Worm (Caenorhabditis elegans) whole organism, dauer: ENCODE results near the gene fut-3.
"Not testable (repeated sequence)": the region's sequence is repeated elsewhere in the genome, so short reads cannot be mapped to it uniquely, and the experiment has no call there.

Experiments used
- unc-62 ChIP-seq: sonication (generic microtip); optimal IDR thresholded peaks from 2 replicates; lab custom pipeline; 2017; ENCODE audit warnings: missing biosample characterization, missing genetic modification reagents, missing genetic modification characterization

Gene fut-3

ce11 chrII:5640362-5641079 lies 19.1 kb downstream of the fut-3 start:
- TF ChIP-seq unc-62 (GFP tag; lab: Kevin White, UChicago): no peak

DNA sequence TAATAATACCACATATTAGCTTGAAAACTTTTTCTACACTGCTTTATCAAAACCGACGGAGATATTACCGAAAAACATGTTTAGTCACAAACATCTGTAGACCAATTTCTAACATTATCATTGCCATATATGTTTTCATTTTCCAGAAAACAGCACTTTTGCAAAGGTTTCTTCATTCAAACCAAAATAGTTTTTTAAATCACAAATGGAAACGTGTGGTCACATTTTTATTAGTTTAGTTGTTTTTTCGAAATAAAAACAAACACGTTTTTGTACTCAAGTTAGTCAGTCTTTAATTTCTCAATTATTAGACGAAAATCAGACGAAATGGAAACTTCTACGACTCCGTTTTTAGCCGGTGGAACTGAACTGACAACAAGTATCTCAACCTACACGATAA lies 21.5 kb downstream of the fut-3 start, which contains the start of gene F59E12.3:
Gene F59E12.3, plus strand, starts transcription at position 301 of the 400 bp plus-strand sequence.
- no peak for TF ChIP-seq unc-62 (GFP tag; lab: Kevin White, UChicago)

- TF ChIP-seq unc-62 (GFP tag; lab: Kevin White, UChicago): no peak
These were observed 22.7 kb downstream of the fut-3 start, which contains the start of gene F59E12.8 for ce11 chrII:5636826-5637225. Gene F59E12.8 (minus strand): TSS chrII:5636926.

ce11 chrII:5633453-5633852 lies 26.1 kb downstream of the fut-3 start:
- no peak for TF ChIP-seq unc-62 (GFP tag; lab: Kevin White, UChicago)

DNA sequence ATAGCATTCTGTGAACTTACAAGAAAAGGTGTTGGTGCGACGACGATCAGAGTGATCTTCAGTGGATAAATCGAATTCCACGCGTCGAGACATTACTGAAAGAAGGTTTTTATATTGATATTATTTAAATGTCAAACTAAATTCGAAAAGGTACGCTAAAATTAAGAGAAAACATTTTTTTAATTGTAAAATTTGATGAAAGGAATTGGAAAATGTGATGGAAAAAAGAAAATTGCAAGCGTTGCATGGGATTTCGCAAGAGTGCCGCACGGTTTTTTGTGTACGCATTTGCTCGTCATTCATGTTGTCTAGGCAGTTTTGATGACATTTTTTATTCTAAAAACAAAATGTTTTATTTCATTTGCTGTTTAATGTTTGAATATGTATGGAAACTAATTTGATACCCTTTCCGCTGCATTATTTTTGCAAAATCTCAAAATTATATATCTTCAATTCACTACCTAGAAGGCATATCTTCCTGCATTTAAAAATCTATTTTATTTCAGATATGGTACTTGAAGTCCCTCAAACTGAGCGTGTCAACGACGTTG lies 28.6 kb downstream of the fut-3 start, which contains the start of the genes F59E12.6 and npl-4.1:
Gene F59E12.6, minus strand, starts transcription at position 101 of the 551 bp plus-strand sequence.
Gene npl-4.1, plus strand, starts transcription at position 501 of the 551 bp plus-strand sequence.
- TF ChIP-seq unc-62 (GFP tag; lab: Kevin White, UChicago): not testable (repeated sequence)

- no peak for TF ChIP-seq unc-62 (GFP tag; lab: Kevin White, UChicago)
These were observed 31.2 kb downstream of the fut-3 start, which contains the start of gene F59E12.15 for ce11 chrII:5628326-5628818. Gene F59E12.15 (minus strand): TSS chrII:5628376.

ce11 chrII:5622383-5622939 lies 37.1 kb downstream of the fut-3 start, which contains the start of the genes eif-3.L and npl-4.2:
Gene eif-3.L (minus strand): TSS chrII:5622483.
Gene npl-4.2 (plus strand): TSS chrII:5622889.
- TF ChIP-seq unc-62 (GFP tag; lab: Kevin White, UChicago): not testable (repeated sequence)

DNA sequence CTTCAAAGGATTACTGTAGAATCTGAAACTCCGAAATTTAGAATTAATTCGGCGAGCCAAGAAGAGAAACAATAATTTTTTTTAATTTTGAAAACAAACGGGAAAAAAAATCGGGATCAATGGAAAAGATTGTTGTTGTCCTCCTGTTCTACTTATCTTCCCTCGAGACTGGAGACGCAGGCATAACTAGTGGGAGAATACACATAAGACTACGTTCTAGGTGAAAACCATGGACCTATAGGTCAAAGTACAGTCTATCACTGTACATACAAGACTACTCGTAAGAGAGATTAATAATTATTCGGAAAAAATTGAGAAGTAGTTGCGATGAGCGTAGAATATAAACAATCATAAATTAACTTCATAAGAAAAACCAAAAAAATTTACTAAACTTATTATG lies 40.3 kb downstream of the fut-3 start, which contains the start of gene dhs-6:
Gene dhs-6, minus strand, starts transcription at position 22 of the 400 bp plus-strand sequence.
- no peak for TF ChIP-seq unc-62 (GFP tag; lab: Kevin White, UChicago)

DNA sequence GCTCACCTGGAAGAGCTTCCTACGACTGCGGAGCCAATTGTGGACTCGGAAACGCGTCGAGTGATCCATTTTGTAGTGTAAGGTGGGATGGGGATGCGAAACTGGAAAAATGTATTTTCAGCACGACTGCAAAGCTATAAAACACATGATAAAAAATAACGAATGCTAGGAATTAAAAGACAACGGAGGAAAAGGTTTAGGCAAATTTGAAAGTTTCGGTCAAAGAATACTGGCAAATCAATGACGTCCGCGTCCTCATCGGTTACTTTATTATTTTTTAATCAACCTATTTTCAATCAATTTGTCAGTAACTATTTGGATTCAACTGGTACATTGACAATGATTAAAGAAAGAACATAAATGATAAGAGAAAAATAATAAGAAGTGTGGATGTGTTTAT lies 51.8 kb downstream of the fut-3 start, which contains the start of gene C17G10.7:
Gene C17G10.7, minus strand, starts transcription at position 101 of the 400 bp plus-strand sequence.
- TF ChIP-seq unc-62 (GFP tag; lab: Kevin White, UChicago): no peak
